Comparison of ENCODE assay signal across 3 fruit fly cellular contexts in the genomic region with DNA sequence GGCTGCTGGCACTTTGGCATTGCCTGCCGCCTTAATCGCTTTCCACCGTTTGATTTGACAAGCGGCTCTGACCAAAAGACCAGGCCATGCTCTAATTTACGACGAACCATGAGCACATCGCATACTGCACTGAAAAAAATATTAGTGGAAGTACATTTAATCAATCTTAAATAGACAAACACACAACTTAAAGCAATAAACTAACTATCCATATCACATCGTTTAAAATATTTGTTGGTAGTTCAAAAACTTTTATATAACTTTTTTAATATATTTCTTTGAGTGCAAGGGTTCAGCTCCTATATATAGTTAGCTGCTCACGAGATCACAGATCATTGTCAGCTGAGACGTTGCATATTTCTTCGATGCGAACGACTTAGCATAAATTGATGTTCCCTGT.
TF ChIP-seq lines count a peak whose summit lies in the region.

No protein-coding gene starts in this region.

- no peak for TF ChIP-seq CTCF in whole organism, embryonic (GFP tag; optimal IDR thresholded peaks at IDR 0.05; lab: Kevin White, UChicago)

TF ChIP-seq in whole organism, embryonic, 481 proteins besides CTCF, POLR2A, EP300 and RAD21 (continues in another document):
- TF ChIP-seq Fer2 (tag; optimal IDR thresholded peaks at IDR 0.05; lab: Kevin White, UChicago) (peak; percentile 13), cg (GFP tag; optimal IDR thresholded peaks at IDR 0.05; lab: Kevin White, UChicago) (no peak), zen (tag; optimal IDR thresholded peaks at IDR 0.05; lab: Kevin White, UChicago) (peak; percentile 51), prd (optimal IDR thresholded peaks at IDR 0.05; lab: Kevin White, UChicago) (no peak), prd (GFP tag; IDR thresholded peaks at IDR 0.05; lab: Robert Waterston, UW) (no peak), HHEX (GFP tag; optimal IDR thresholded peaks at IDR 0.05; lab: Kevin White, UChicago) (peak; percentile 65), CG1602 (GFP tag; optimal IDR thresholded peaks at IDR 0.05; lab: Kevin White, UChicago) (peak; percentile 28), CG6791 (GFP tag; IDR thresholded peaks at IDR 0.05; lab: Robert Waterston, UW; ENCODE audit: partially characterized antibody) (no peak), Aef1 (GFP tag; IDR thresholded peaks at IDR 0.05; lab: Robert Waterston, UW) (peak; percentile 60; the same call in 1 of the 3 replicates), TFAM (GFP tag; optimal IDR thresholded peaks at IDR 0.05; lab: Kevin White, UChicago) (no peak), CG11085 (GFP tag; IDR thresholded peaks at IDR 0.05; lab: Robert Waterston, UW) (no peak), HLH3B (GFP tag; IDR thresholded peaks at IDR 0.05; lab: Robert Waterston, UW) (peak; percentile 61), CG6175 (GFP tag; IDR thresholded peaks at IDR 0.05; lab: Robert Waterston, UW) (no peak), inv (GFP tag; IDR thresholded peaks at IDR 0.05; lab: Robert Waterston, UW; ENCODE audit: partially characterized antibody) (no peak), CG12659 (GFP tag; optimal IDR thresholded peaks at IDR 0.05; lab: Kevin White, UChicago) (peak; percentile 56), trh (GFP tag; optimal IDR thresholded peaks at IDR 0.05; lab: Kevin White, UChicago) (peak; percentile 47), gsb-n (tag; optimal IDR thresholded peaks at IDR 0.05; lab: Kevin White, UChicago) (peak; percentile 11), CG42726 (GFP tag; IDR thresholded peaks at IDR 0.05; lab: Robert Waterston, UW; ENCODE audit: partially characterized antibody) (no peak), tap (tag; optimal IDR thresholded peaks at IDR 0.05; lab: Kevin White, UChicago) (peak; percentile 76), run (tag; optimal IDR thresholded peaks at IDR 0.05; lab: Kevin White, UChicago) (peak; percentile 35), Bgb (GFP tag; IDR thresholded peaks at IDR 0.05; lab: Robert Waterston, UW; ENCODE audit: partially characterized antibody) (no peak), MTF-1 (GFP tag; optimal IDR thresholded peaks at IDR 0.05; lab: Kevin White, UChicago; ENCODE audit: borderline replicate concordance) (no peak), slp2 (GFP tag; optimal IDR thresholded peaks at IDR 0.05; lab: Kevin White, UChicago) (no peak), D19B (GFP tag; optimal IDR thresholded peaks at IDR 0.05; lab: Kevin White, UChicago) (no peak), CG6689 (GFP tag; IDR thresholded peaks at IDR 0.05; lab: Robert Waterston, UW) (peak; percentile 78), gcm2 (GFP tag; optimal IDR thresholded peaks at IDR 0.05; lab: Kevin White, UChicago) (no peak), CG14014 (GFP tag; IDR thresholded peaks at IDR 0.05; lab: Robert Waterston, UW) (no peak; the same call in 1 of the 2 replicates), Hmx (GFP tag; optimal IDR thresholded peaks at IDR 0.05; lab: Kevin White, UChicago) (no peak)

TF ChIP-seq in whole organism, prepupa, 60 proteins besides CTCF, POLR2A, EP300 and RAD21 (continues in another document):
- TF ChIP-seq Sox14 (GFP tag; optimal IDR thresholded peaks at IDR 0.05; lab: Kevin White, UChicago) = no peak
- TF ChIP-seq CG9139 (GFP tag; optimal IDR thresholded peaks at IDR 0.05; lab: Kevin White, UChicago) = no peak
- no peak for TF ChIP-seq fkh (GFP tag; optimal IDR thresholded peaks at IDR 0.05; lab: Kevin White, UChicago)
- TF ChIP-seq fd85E (GFP tag; optimal IDR thresholded peaks at IDR 0.05; lab: Kevin White, UChicago) = no peak
- no peak for TF ChIP-seq CG8632 (GFP tag; optimal IDR thresholded peaks at IDR 0.05; lab: Kevin White, UChicago)
- no peak for TF ChIP-seq topi (GFP tag; optimal IDR thresholded peaks at IDR 0.05; lab: Kevin White, UChicago)
- TF ChIP-seq CG6276 (GFP tag; optimal IDR thresholded peaks at IDR 0.05; lab: Kevin White, UChicago) = no peak
- no peak for TF ChIP-seq CG3919 (GFP tag; optimal IDR thresholded peaks at IDR 0.05; lab: Kevin White, UChicago)
- no peak for TF ChIP-seq pdm3 (GFP tag; optimal IDR thresholded peaks at IDR 0.05; lab: Kevin White, UChicago)
- TF ChIP-seq CG6163 (GFP tag; IDR thresholded peaks at IDR 0.05; lab: Robert Waterston, UW) = peak; percentile 45; the same call in 1 of the 3 replicates
- no peak for TF ChIP-seq CG15336 (GFP tag; IDR thresholded peaks at IDR 0.05; lab: Robert Waterston, UW)
- no peak for TF ChIP-seq CG1621 (tag; optimal IDR thresholded peaks at IDR 0.05; lab: Kevin White, UChicago)
- TF ChIP-seq salr (GFP tag; optimal IDR thresholded peaks at IDR 0.05; lab: Kevin White, UChicago) = no peak
- no peak for TF ChIP-seq CG7368 (GFP tag; optimal IDR thresholded peaks at IDR 0.05; lab: Kevin White, UChicago)
- peak; percentile 15 for TF ChIP-seq CG32006 (GFP tag; optimal IDR thresholded peaks at IDR 0.05; lab: Kevin White, UChicago)
- no peak for TF ChIP-seq Hr39 (GFP tag; optimal IDR thresholded peaks at IDR 0.05; lab: Kevin White, UChicago)
- no peak for TF ChIP-seq CG6808 (GFP tag; optimal IDR thresholded peaks at IDR 0.05; lab: Kevin White, UChicago)
- TF ChIP-seq svp (GFP tag; lab: Kevin White, UChicago) = peak; percentile 41
- TF ChIP-seq ss (GFP tag; optimal IDR thresholded peaks at IDR 0.05; lab: Kevin White, UChicago) = no peak
- no peak for TF ChIP-seq Hr38 (GFP tag; optimal IDR thresholded peaks at IDR 0.05; lab: Kevin White, UChicago)
- no peak for TF ChIP-seq vri (GFP tag; optimal IDR thresholded peaks at IDR 0.05; lab: Kevin White, UChicago)
- TF ChIP-seq Lpt (GFP tag; optimal IDR thresholded peaks at IDR 0.05; lab: Kevin White, UChicago) = no peak
- TF ChIP-seq CG6854 (GFP tag; optimal IDR thresholded peaks at IDR 0.05; lab: Kevin White, UChicago) = no peak
- TF ChIP-seq Ets21C (GFP tag; optimal IDR thresholded peaks at IDR 0.05; lab: Kevin White, UChicago) = no peak
- TF ChIP-seq CG3032 (tag; optimal IDR thresholded peaks at IDR 0.05; lab: Kevin White, UChicago) = no peak
- 0 out of 3 replicates have a peak, but pooled peaks have one; percentile 19 for TF ChIP-seq eg (GFP tag; IDR thresholded peaks at IDR 0.05; lab: Robert Waterston, UW)
- TF ChIP-seq CG11294 (GFP tag; IDR thresholded peaks at IDR 0.05; lab: Robert Waterston, UW) = no peak
- no peak for TF ChIP-seq net (GFP tag; optimal IDR thresholded peaks at IDR 0.05; lab: Kevin White, UChicago)
- TF ChIP-seq esn (GFP tag; optimal IDR thresholded peaks at IDR 0.05; lab: Kevin White, UChicago) = no peak
- no peak for TF ChIP-seq CG10669 (GFP tag; optimal IDR thresholded peaks at IDR 0.05; lab: Kevin White, UChicago)
- TF ChIP-seq Hr4 (GFP tag; optimal IDR thresholded peaks at IDR 0.05; lab: Kevin White, UChicago) = peak; percentile 24
- TF ChIP-seq Met (GFP tag; optimal IDR thresholded peaks at IDR 0.05; lab: Kevin White, UChicago) = no peak

TF ChIP-seq in whole organism, pupa, 21 proteins besides CTCF, POLR2A, EP300 and RAD21:
- TF ChIP-seq CG32121 (GFP tag; IDR thresholded peaks at IDR 0.05; lab: Robert Waterston, UW) (0 out of 2 replicates have a peak, but pooled peaks have one; percentile 29), CG4496 (GFP tag; IDR thresholded peaks at IDR 0.05; lab: Robert Waterston, UW) (no peak)
TF ChIP-seq in whole organism, pupa: peak in this region for 1.

Comparison
In these comparisons a context has a peak if more than half of its experiments do, and no peak if none do; other contexts are left out.
1. Of the 7 proteins assayed by ChIP-seq in both whole organism, embryonic and whole organism, prepupa: peak only in whole organism, embryonic: Blimp-1, CG6854 and Sox102F; only in whole organism, prepupa: none; in both: none; in neither: 4.